Fruit fly (Drosophila melanogaster): ENCODE measurements around the gene CG17404.
A peak's percentile ranks its signal among the peaks of the same experiment; 100 is the strongest.

CG17404 gene

dm6 chr3R:12221366-12221916 lies 3.4 kb downstream of the CG17404 start, which contains the start of gene CG4860 (continued):
- no peak for TF ChIP-seq CG18262 (tag; optimal IDR thresholded peaks at IDR 0.05)
- TF ChIP-seq CG13123 (GFP tag; optimal IDR thresholded peaks at IDR 0.05), result peak; percentile 72
- peak; percentile 69 for TF ChIP-seq CG10462 (GFP tag; optimal IDR thresholded peaks at IDR 0.05)
- TF ChIP-seq CG17802 (tag; optimal IDR thresholded peaks at IDR 0.05), result no peak
- peak; percentile 77 for TF ChIP-seq CG16779 (GFP tag; IDR thresholded peaks at IDR 0.05)
- TF ChIP-seq D (optimal IDR thresholded peaks at IDR 0.05), result no peak
- peak; percentile 66 for TF ChIP-seq D (GFP tag; optimal IDR thresholded peaks at IDR 0.05)
- TF ChIP-seq Ssrp (tag; optimal IDR thresholded peaks at IDR 0.05), result peak; percentile 83
- TF ChIP-seq Opbp (GFP tag; IDR thresholded peaks at IDR 0.05; ENCODE audit: partially characterized antibody), result no peak
- no peak for TF ChIP-seq Dip2 (GFP tag; IDR thresholded peaks at IDR 0.05)
- peak; percentile 64 for TF ChIP-seq onecut (GFP tag; IDR thresholded peaks at IDR 0.05)
- TF ChIP-seq dysf (GFP tag; IDR thresholded peaks at IDR 0.05), result peak; percentile 90
- TF ChIP-seq CG3163 (GFP tag; optimal IDR thresholded peaks at IDR 0.05), result peak; percentile 45
- peak; percentile 27 for TF ChIP-seq CG3995 (GFP tag; optimal IDR thresholded peaks at IDR 0.05)
- peak in 1 of 2 experiments; percentile 11 for TF ChIP-seq insv (GFP tag; optimal IDR thresholded peaks at IDR 0.05)
- TF ChIP-seq CG10366 (GFP tag; IDR thresholded peaks at IDR 0.05), result peak; percentile 89
- peak; percentile 74 for TF ChIP-seq CG3407 (GFP tag; optimal IDR thresholded peaks at IDR 0.05)
- peak; percentile 70 for TF ChIP-seq Mes4 (GFP tag; optimal IDR thresholded peaks at IDR 0.05)
- peak; percentile 87 for TF ChIP-seq CG2712 (tag; optimal IDR thresholded peaks at IDR 0.05)
- no peak for TF ChIP-seq CTCF (GFP tag; optimal IDR thresholded peaks at IDR 0.05)
- peak; percentile 13 for TF ChIP-seq trem (tag; optimal IDR thresholded peaks at IDR 0.05)
- TF ChIP-seq Nf-YB (GFP tag; optimal IDR thresholded peaks at IDR 0.05), result peak; percentile 56
- TF ChIP-seq CG11456 (GFP tag; IDR thresholded peaks at IDR 0.05), result peak; percentile 86
- peak; percentile 82 for TF ChIP-seq CG10543 (GFP tag; optimal IDR thresholded peaks at IDR 0.05)
- no peak for TF ChIP-seq Sin3A (optimal IDR thresholded peaks at IDR 0.05)
- TF ChIP-seq CG17829 (tag; optimal IDR thresholded peaks at IDR 0.05), result peak; percentile 85
- peak; percentile 91 for TF ChIP-seq Ptx1 (GFP tag; IDR thresholded peaks at IDR 0.05)
- peak; percentile 62 for TF ChIP-seq CG7987 (GFP tag; optimal IDR thresholded peaks at IDR 0.05)
- no peak for TF ChIP-seq vnd (GFP tag; IDR thresholded peaks at IDR 0.05; ENCODE audit: partially characterized antibody)
- peak; percentile 78 to 82 for TF ChIP-seq chif (GFP tag; optimal IDR thresholded peaks at IDR 0.05)
- TF ChIP-seq CG8388 (GFP tag; optimal IDR thresholded peaks at IDR 0.05), result peak; percentile 82
- TF ChIP-seq CG6272 (GFP tag; IDR thresholded peaks at IDR 0.05), result peak; percentile 80
- peak; percentile 76 for TF ChIP-seq CG2875 (GFP tag; optimal IDR thresholded peaks at IDR 0.05)
- TF ChIP-seq Asciz (GFP tag; optimal IDR thresholded peaks at IDR 0.05), result no peak
- peak; percentile 91 for TF ChIP-seq CG7556 (GFP tag; optimal IDR thresholded peaks at IDR 0.05)
- TF ChIP-seq Oaz (GFP tag; IDR thresholded peaks at IDR 0.05), result 0 out of 2 replicates have a peak, but pooled peaks have one; percentile 16
- TF ChIP-seq CG8281 (tag; optimal IDR thresholded peaks at IDR 0.05), result peak; percentile 65
- no peak for TF ChIP-seq CG4360 (GFP tag; IDR thresholded peaks at IDR 0.05)
- peak; percentile 81 for TF ChIP-seq cas (GFP tag; IDR thresholded peaks at IDR 0.05)
- TF ChIP-seq slou (GFP tag; optimal IDR thresholded peaks at IDR 0.05), result peak; percentile 84
- peak; percentile 32 for TF ChIP-seq CG15696 (tag; optimal IDR thresholded peaks at IDR 0.05)
- TF ChIP-seq Bgb (GFP tag; IDR thresholded peaks at IDR 0.05; ENCODE audit: partially characterized antibody), result no peak
- TF ChIP-seq Med (GFP tag), result peak; percentile 98
- no peak for TF ChIP-seq tll (GFP tag; optimal IDR thresholded peaks at IDR 0.05)
- TF ChIP-seq bowl (GFP tag; IDR thresholded peaks at IDR 0.05), result peak; percentile 24; the same call in 1 of the 2 replicates
- TF ChIP-seq usp (GFP tag; optimal IDR thresholded peaks at IDR 0.05), result no peak
- peak; percentile 81 for TF ChIP-seq H2.0 (GFP tag; IDR thresholded peaks at IDR 0.05)
- TF ChIP-seq CG8478 (optimal IDR thresholded peaks at IDR 0.05), result no peak
- TF ChIP-seq CG31224 (GFP tag; IDR thresholded peaks at IDR 0.05), result peak; percentile 80
- TF ChIP-seq CG33213 (GFP tag; optimal IDR thresholded peaks at IDR 0.05), result peak; percentile 55
- TF ChIP-seq E2f1 (GFP tag; IDR thresholded peaks at IDR 0.05), result peak; percentile 89
- peak; percentile 71 for TF ChIP-seq BtbVII (GFP tag; optimal IDR thresholded peaks at IDR 0.05)
